Worm (Caenorhabditis elegans): ENCODE results near the gene R07B7.8.

DNA sequence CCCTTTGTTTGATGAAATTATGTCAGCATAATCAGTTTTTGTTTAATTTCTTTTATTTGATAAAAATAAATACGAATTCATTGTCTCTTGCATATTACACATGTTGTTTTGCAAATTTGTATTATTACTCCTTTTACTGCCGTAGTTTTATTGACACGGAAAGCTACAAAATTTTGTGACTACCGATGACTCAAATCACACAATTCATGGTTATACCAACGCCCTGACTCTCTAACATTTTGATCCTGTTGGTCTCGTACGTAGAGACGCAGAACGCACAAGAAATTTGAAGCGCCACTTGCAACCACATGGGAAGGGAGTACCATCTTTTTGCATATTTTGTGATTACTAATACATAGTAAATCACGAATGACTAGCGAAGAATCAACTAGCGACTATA lies 11.7 kb upstream of the R07B7.8 start, which contains the start of gene nhr-207:
- TF ChIP-seq him-1 (tag; optimal IDR thresholded peaks at IDR 0.05) (no peak), dao-5 (tag; optimal IDR thresholded peaks at IDR 0.05) (no peak)
